Fruit fly (Drosophila melanogaster) S2 (cell line): ENCODE results near the gene stx.

Experiments
- CG8478 ChIP-seq: fragments of >200 bp; optimal IDR thresholded peaks from 2 replicates; lab custom pipeline; 2018
- CTCF ChIP-seq, 2 experiments: fragments of >200 bp; optimal IDR thresholded peaks; 2 replicates each; lab custom pipeline; 2018

dm6 chrX:10743825-10744224 is 918 bp downstream of the stx start:
- TF ChIP-seq CG8478 (lab: Kevin White, UChicago) (no peak), CTCF (optimal IDR thresholded peaks at IDR 0.05; lab: Kevin White, UChicago) (no peak)
